Fruit fly (Drosophila melanogaster) S2 (cell line): ENCODE data around the gene CG13842.
A peak's percentile ranks its signal among the peaks of the same experiment; 100 is the strongest.

Experiments used
- CG8478 ChIP-seq: fragments of >200 bp; optimal IDR thresholded peaks from 2 replicates; lab custom pipeline; 2018
- CTCF ChIP-seq, 2 experiments: fragments of >200 bp; optimal IDR thresholded peaks; 2 replicates each; lab custom pipeline; 2018

CG13842 gene

dm6 chr3R:22733751-22734150 lies 26.7 kb upstream of the CG13842 start, which contains the start of gene Takl2:
Gene Takl2 (minus strand): TSS chr3R:22733851.
- TF ChIP-seq CTCF (optimal IDR thresholded peaks at IDR 0.05; lab: Kevin White, UChicago): no peak
- no peak for TF ChIP-seq CG8478 (lab: Kevin White, UChicago)

- TF ChIP-seq CTCF (optimal IDR thresholded peaks at IDR 0.05; lab: Kevin White, UChicago) (no peak), CG8478 (lab: Kevin White, UChicago) (no peak)
Measured at dm6 chr3R:22732995-22733394, 25.9 kb upstream of the CG13842 start.

- TF ChIP-seq CG8478 (lab: Kevin White, UChicago) (no peak), CTCF (optimal IDR thresholded peaks at IDR 0.05; lab: Kevin White, UChicago) (no peak)
Measured at dm6 chr3R:22727857-22728256, 20.8 kb upstream of the CG13842 start.

dm6 chr3R:22727456-22727833 lies 20.4 kb upstream of the CG13842 start:
- TF ChIP-seq CG8478 (lab: Kevin White, UChicago): no peak
- no peak for TF ChIP-seq CTCF (optimal IDR thresholded peaks at IDR 0.05; lab: Kevin White, UChicago)

dm6 chr3R:22726771-22727455 lies 19.8 kb upstream of the CG13842 start, which contains the start of gene CG45049:
Gene CG45049 (plus strand): TSS chr3R:22726967.
- no peak for TF ChIP-seq CTCF (optimal IDR thresholded peaks at IDR 0.05; lab: Kevin White, UChicago)
- no peak for TF ChIP-seq CG8478 (lab: Kevin White, UChicago)

- TF ChIP-seq CTCF (optimal IDR thresholded peaks at IDR 0.05; lab: Kevin White, UChicago) (peak; percentile 2 to 34), CG8478 (lab: Kevin White, UChicago) (no peak)
Measured at dm6 chr3R:22726031-22726770, 19.1 kb upstream of the CG13842 start, which contains the start of gene RNF220. Gene RNF220 (minus strand): TSS chr3R:22726414.

dm6 chr3R:22724149-22724973 lies 17.3 kb upstream of the CG13842 start, which contains the start of gene Irp-1A:
Gene Irp-1A (minus strand): TSS chr3R:22724587.
- no peak for TF ChIP-seq CTCF (optimal IDR thresholded peaks at IDR 0.05; lab: Kevin White, UChicago)
- no peak for TF ChIP-seq CG8478 (lab: Kevin White, UChicago)

- TF ChIP-seq CG8478 (lab: Kevin White, UChicago) (no peak), CTCF (optimal IDR thresholded peaks at IDR 0.05; lab: Kevin White, UChicago) (peak in 1 of 2 experiments; percentile 21)
Measured at dm6 chr3R:22720808-22721306, 13.8 kb upstream of the CG13842 start, which contains the start of gene wge. Gene wge (minus strand): TSS chr3R:22721150.

dm6 chr3R:22719607-22719949 lies 12.5 kb upstream of the CG13842 start:
- TF ChIP-seq CTCF (optimal IDR thresholded peaks at IDR 0.05; lab: Kevin White, UChicago): no peak
- TF ChIP-seq CG8478 (lab: Kevin White, UChicago): no peak

dm6 chr3R:22718937-22719606 lies 12.0 kb upstream of the CG13842 start:
- TF ChIP-seq CG8478 (lab: Kevin White, UChicago) (no peak), CTCF (optimal IDR thresholded peaks at IDR 0.05; lab: Kevin White, UChicago) (no peak)

dm6 chr3R:22718401-22718800 lies 11.3 kb upstream of the CG13842 start:
- TF ChIP-seq CTCF (optimal IDR thresholded peaks at IDR 0.05; lab: Kevin White, UChicago) (no peak), CG8478 (lab: Kevin White, UChicago) (no peak)

- TF ChIP-seq CTCF (optimal IDR thresholded peaks at IDR 0.05; lab: Kevin White, UChicago) (no peak), CG8478 (lab: Kevin White, UChicago) (no peak)
Measured at dm6 chr3R:22717863-22718262, 10.8 kb upstream of the CG13842 start.

dm6 chr3R:22710662-22711061 lies 3.6 kb upstream of the CG13842 start, which contains the start of gene CG4907:
Gene CG4907 (minus strand): TSS chr3R:22710762.
- TF ChIP-seq CG8478 (lab: Kevin White, UChicago) (no peak), CTCF (optimal IDR thresholded peaks at IDR 0.05; lab: Kevin White, UChicago) (no peak)

- TF ChIP-seq CG8478 (lab: Kevin White, UChicago): no peak
- no peak for TF ChIP-seq CTCF (optimal IDR thresholded peaks at IDR 0.05; lab: Kevin White, UChicago)
Measured at dm6 chr3R:22701793-22702192, 5.3 kb downstream of the CG13842 start, which contains the start of the genes CG6972 and CCAP. Gene CG6972 (plus strand): TSS chr3R:22702007. Gene CCAP (minus strand): TSS chr3R:22702084.
